Fruit fly (Drosophila melanogaster): ENCODE data around the gene CG43736.

The CG43736 gene

DNA sequence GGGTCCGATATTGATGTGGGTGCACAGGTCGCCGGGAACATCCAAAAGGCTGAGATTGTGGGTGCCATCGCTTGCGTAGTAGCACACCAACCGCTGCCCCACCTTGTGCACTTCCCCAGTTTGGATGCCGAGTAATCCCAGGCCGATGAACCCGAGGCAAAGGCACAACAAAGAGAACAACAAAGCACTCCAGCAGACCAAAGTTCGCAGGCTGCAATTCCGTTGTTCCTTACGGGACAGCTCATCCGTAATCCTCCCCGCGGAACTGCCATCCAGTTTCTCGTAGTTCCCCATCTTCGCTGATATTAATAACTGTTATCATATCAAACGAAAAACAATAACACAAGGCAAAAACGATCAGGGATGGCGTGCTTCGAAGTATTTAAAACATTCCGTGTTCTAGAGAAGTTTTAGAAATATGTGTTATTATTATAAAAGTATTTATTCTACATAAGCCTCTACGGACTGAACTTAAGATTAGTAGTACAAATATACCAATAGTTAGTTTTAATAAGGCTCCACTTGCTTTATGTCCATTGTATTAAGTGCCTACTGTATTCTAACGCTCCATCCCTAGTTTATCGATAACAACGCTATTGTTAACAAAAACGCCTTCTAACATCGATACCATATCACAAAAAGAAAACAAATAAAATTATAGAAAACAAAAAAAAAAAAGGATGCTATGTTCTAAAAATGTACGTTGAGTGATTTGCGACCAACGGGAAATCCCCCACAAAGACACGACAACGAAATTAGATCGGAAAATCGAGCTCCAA lies 14.3 kb upstream of the CG43736 start, which contains the start of the genes Cht11 and CG4558 (continued):
- TF ChIP-seq gsb (GFP tag; IDR thresholded peaks at IDR 0.05) (peak; percentile 51; the same call in 1 of the 2 replicates), CG34376 (GFP tag; optimal IDR thresholded peaks at IDR 0.05) (peak; percentile 75), Hsf (GFP tag; optimal IDR thresholded peaks at IDR 0.05) (peak; percentile 82), jigr1 (GFP tag; IDR thresholded peaks at IDR 0.05) (0 out of 3 replicates have a peak, but pooled peaks have one; percentile 29), zf30C (GFP tag; optimal IDR thresholded peaks at IDR 0.05) (no peak), CG6683 (GFP tag; optimal IDR thresholded peaks at IDR 0.05) (peak; percentile 22), CG4404 (GFP tag; IDR thresholded peaks at IDR 0.05) (peak; percentile 69), CG9876 (GFP tag; optimal IDR thresholded peaks at IDR 0.05) (no peak), tll (GFP tag; optimal IDR thresholded peaks at IDR 0.05) (no peak), CoRest (tag; optimal IDR thresholded peaks at IDR 0.05) (peak; percentile 90), CG17361 (GFP tag; IDR thresholded peaks at IDR 0.05) (peak; percentile 84), Taf1 (GFP tag; IDR thresholded peaks at IDR 0.05) (peak; percentile 72), CG7963 (GFP tag; IDR thresholded peaks at IDR 0.05; ENCODE audit: partially characterized antibody) (no peak), CG17568 (GFP tag; optimal IDR thresholded peaks at IDR 0.05) (no peak), zfh2 (GFP tag; optimal IDR thresholded peaks at IDR 0.05) (peak; percentile 72), CG6654 (GFP tag; optimal IDR thresholded peaks at IDR 0.05) (peak; percentile 31), Mad (GFP tag; optimal IDR thresholded peaks at IDR 0.05) (peak; percentile 62), Oli (tag; optimal IDR thresholded peaks at IDR 0.05) (peak; percentile 77), Awh (GFP tag; IDR thresholded peaks at IDR 0.05) (peak; percentile 64; the same call in 1 of the 2 replicates), Hey (tag; optimal IDR thresholded peaks at IDR 0.05) (no peak), CG13624 (GFP tag; optimal IDR thresholded peaks at IDR 0.05) (peak; percentile 56), Lhr (GFP tag; optimal IDR thresholded peaks at IDR 0.05) (peak; percentile 36), tup (GFP tag; optimal IDR thresholded peaks at IDR 0.05) (peak; percentile 46), row (GFP tag; IDR thresholded peaks at IDR 0.05) (peak; percentile 96), sr (GFP tag; IDR thresholded peaks at IDR 0.05) (0 out of 3 replicates have a peak, but pooled peaks have one; percentile 24), CG11247 (GFP tag; IDR thresholded peaks at IDR 0.05) (peak; percentile 76), CG3995 (GFP tag; optimal IDR thresholded peaks at IDR 0.05) (peak; percentile 66), YL-1 (GFP tag; optimal IDR thresholded peaks at IDR 0.05) (peak; percentile 84), CG2712 (tag; optimal IDR thresholded peaks at IDR 0.05) (peak; percentile 87), CG8281 (tag; optimal IDR thresholded peaks at IDR 0.05) (peak; percentile 42), hth (optimal IDR thresholded peaks at IDR 0.05) (no peak), pfk (GFP tag; optimal IDR thresholded peaks at IDR 0.05) (peak; percentile 23), ERR (GFP tag; optimal IDR thresholded peaks at IDR 0.05) (no peak), CG3407 (GFP tag; optimal IDR thresholded peaks at IDR 0.05) (peak; percentile 41), psq (GFP tag; optimal IDR thresholded peaks at IDR 0.05) (peak; percentile 65), CG12299 (tag; optimal IDR thresholded peaks at IDR 0.05) (peak; percentile 73), CG8089 (GFP tag; optimal IDR thresholded peaks at IDR 0.05) (no peak), CG18262 (tag; optimal IDR thresholded peaks at IDR 0.05) (peak; percentile 83), otp (GFP tag; IDR thresholded peaks at IDR 0.05) (peak; percentile 35; the same call in 1 of the 3 replicates), salm (tag; optimal IDR thresholded peaks at IDR 0.05) (no peak), hbn (GFP tag; IDR thresholded peaks at IDR 0.05; ENCODE audit: partially characterized antibody) (no peak; the same call in none of the 2 replicates), grn (GFP tag; optimal IDR thresholded peaks at IDR 0.05) (peak; percentile 54), D19A (tag; optimal IDR thresholded peaks at IDR 0.05) (peak; percentile 74), Gsc (GFP tag; IDR thresholded peaks at IDR 0.05) (peak; percentile 14; the same call in 1 of the 2 replicates), rib (GFP tag; IDR thresholded peaks at IDR 0.05) (peak; percentile 57; the same call in 1 of the 2 replicates), CG14860 (GFP tag; IDR thresholded peaks at IDR 0.05; ENCODE audit: partially characterized antibody) (no peak; the same call in 2 of the 3 replicates), CG3847 (GFP tag; IDR thresholded peaks at IDR 0.05) (peak; percentile 84), ewg (GFP tag; optimal IDR thresholded peaks at IDR 0.05) (peak; percentile 58), gcm2 (GFP tag; optimal IDR thresholded peaks at IDR 0.05) (no peak)

All from whole organism, embryonic.